Worm (Caenorhabditis elegans) whole organism, mixed stage, embryonic: ENCODE data around the gene C46A5.1.

Source experiments
- M03D4.4 ChIP-seq: sonication (generic microtip); optimal IDR thresholded peaks from 2 replicates; lab custom pipeline; 2017; ENCODE audit warnings: mild to moderate bottlenecking, missing genetic modification characterization, missing compliant biosample characterization
- bed-3 ChIP-seq: fragments of 200-800 bp; sonication (Bioruptor generic); optimal IDR thresholded peaks from 3 replicates; lab custom pipeline; 2018; ENCODE audit warnings: mild to moderate bottlenecking, missing genetic modification characterization, moderate library complexity, missing compliant biosample characterization
- blmp-1 ChIP-seq: fragments of 150-350 bp; optimal IDR thresholded peaks from 2 replicates; lab custom pipeline; 2014; ENCODE audit warnings: missing biosample characterization, missing genetic modification characterization
- ceh-39 ChIP-seq: fragments of 150-350 bp; optimal IDR thresholded peaks from 2 replicates; lab custom pipeline; 2014; ENCODE audit warnings: missing biosample characterization, missing genetic modification characterization
- ceh-43 ChIP-seq: fragments of 200-800 bp; sonication (Bioruptor generic); optimal IDR thresholded peaks from 2 replicates; lab custom pipeline; 2018; ENCODE audit warnings: mild to moderate bottlenecking, missing genetic modification characterization, moderate library complexity, missing compliant biosample characterization
- ceh-83 ChIP-seq: fragments of 200-800 bp; sonication (Bioruptor generic); optimal IDR thresholded peaks from 2 replicates; lab custom pipeline; 2018; ENCODE audit warnings: mild to moderate bottlenecking, missing genetic modification characterization, missing compliant biosample characterization
- ces-1 ChIP-seq: fragments of 150-350 bp; optimal IDR thresholded peaks from 2 replicates; lab custom pipeline; 2014; ENCODE audit warnings: missing biosample characterization, missing genetic modification reagents, missing genetic modification characterization
- cnd-1 ChIP-seq: fragments of 200-800 bp; sonication (Bioruptor generic); optimal IDR thresholded peaks from 2 replicates; lab custom pipeline; 2018; ENCODE audit warnings: mild to moderate bottlenecking, missing genetic modification characterization, missing compliant biosample characterization
- drap-1 ChIP-seq: fragments of 200-800 bp; sonication (Bioruptor generic); optimal IDR thresholded peaks from 3 replicates; lab custom pipeline; 2018; ENCODE audit warnings: mild to moderate bottlenecking, missing genetic modification characterization, missing compliant biosample characterization
- elt-1 ChIP-seq: sonication (generic microtip); optimal IDR thresholded peaks from 2 replicates; lab custom pipeline; 2017; ENCODE audit warnings: missing genetic modification characterization, mild to moderate bottlenecking, missing compliant biosample characterization, antibody characterized with exemption, moderate library complexity, borderline replicate concordance; ENCODE audit not compliant: insufficient read depth
- elt-3 ChIP-seq: fragments of 150-350 bp; optimal IDR thresholded peaks from 2 replicates; lab custom pipeline; 2014; ENCODE audit warnings: missing biosample characterization, missing genetic modification characterization
- flh-1 ChIP-seq: fragments of 200-800 bp; sonication (Bioruptor generic); optimal IDR thresholded peaks from 2 replicates; lab custom pipeline; 2018; ENCODE audit warnings: mild to moderate bottlenecking, missing genetic modification characterization, moderate library complexity, missing compliant biosample characterization
- ham-2 ChIP-seq: fragments of 200-800 bp; sonication (Bioruptor generic); optimal IDR thresholded peaks from 2 replicates; lab custom pipeline; 2018; ENCODE audit warnings: mild to moderate bottlenecking, missing genetic modification characterization, missing compliant biosample characterization
- hlh-1 ChIP-seq: fragments of 150-350 bp; optimal IDR thresholded peaks from 2 replicates; lab custom pipeline; 2014; ENCODE audit warnings: missing biosample characterization, missing genetic modification reagents, missing genetic modification characterization
- lin-13 ChIP-seq: fragments of 150-350 bp; optimal IDR thresholded peaks from 2 replicates; lab custom pipeline; 2014; ENCODE audit warnings: missing biosample characterization, missing genetic modification characterization
- lin-32 ChIP-seq: fragments of 200-800 bp; sonication (Bioruptor generic); optimal IDR thresholded peaks from 2 replicates; lab custom pipeline; 2018; ENCODE audit warnings: mild to moderate bottlenecking, missing genetic modification characterization, missing compliant biosample characterization
- lsy-2 ChIP-seq: fragments of 150-350 bp; optimal IDR thresholded peaks from 2 replicates; lab custom pipeline; 2014; ENCODE audit warnings: missing biosample characterization, missing genetic modification characterization
- mab-5 ChIP-seq: fragments of 150-350 bp; optimal IDR thresholded peaks from 2 replicates; lab custom pipeline; 2014; ENCODE audit warnings: missing biosample characterization, missing genetic modification characterization
- mep-1 ChIP-seq: fragments of 150-350 bp; optimal IDR thresholded peaks from 2 replicates; lab custom pipeline; 2017; ENCODE audit warnings: missing biosample characterization, missing genetic modification reagents, missing genetic modification characterization, inconsistent platforms
- mls-2 ChIP-seq: sonication (generic microtip); optimal IDR thresholded peaks from 2 replicates; lab custom pipeline; 2016; ENCODE audit warnings: mild to moderate bottlenecking, missing genetic modification characterization, moderate library complexity, missing compliant biosample characterization
- nhr-12 ChIP-seq: fragments of 150-350 bp; optimal IDR thresholded peaks from 2 replicates; lab custom pipeline; 2014; ENCODE audit warnings: missing biosample characterization, missing genetic modification characterization
- nhr-2 ChIP-seq: fragments of 150-350 bp; optimal IDR thresholded peaks from 2 replicates; lab custom pipeline; 2014; ENCODE audit warnings: missing biosample characterization, missing genetic modification characterization
- nhr-237 ChIP-seq: fragments of 150-350 bp; optimal IDR thresholded peaks from 2 replicates; lab custom pipeline; 2014; ENCODE audit warnings: missing biosample characterization, missing genetic modification characterization
- nhr-28 ChIP-seq: fragments of 150-350 bp; optimal IDR thresholded peaks from 2 replicates; lab custom pipeline; 2014; ENCODE audit warnings: missing biosample characterization, missing genetic modification characterization
- nhr-76 ChIP-seq: sonication (generic microtip); optimal IDR thresholded peaks from 2 replicates; lab custom pipeline; 2017; ENCODE audit warnings: missing biosample characterization, missing genetic modification characterization
- pha-4 ChIP-seq: fragments of 150-350 bp; optimal IDR thresholded peaks from 2 replicates; lab custom pipeline; 2018; ENCODE audit warnings: missing biosample characterization, missing genetic modification reagents, missing genetic modification characterization
- sem-2 ChIP-seq: fragments of 200-800 bp; sonication (Bioruptor generic); optimal IDR thresholded peaks from 2 replicates; lab custom pipeline; 2018; ENCODE audit warnings: mild to moderate bottlenecking, missing genetic modification characterization, missing compliant biosample characterization
- snpc-4 ChIP-seq: fragments of 150-350 bp; optimal IDR thresholded peaks from 2 replicates; lab custom pipeline; 2014; ENCODE audit warnings: missing biosample characterization, missing genetic modification characterization
- sptf-1 ChIP-seq: sonication (generic microtip); optimal IDR thresholded peaks from 2 replicates; lab custom pipeline; 2017; ENCODE audit warnings: mild to moderate bottlenecking, missing genetic modification characterization, moderate library complexity, missing compliant biosample characterization
- tbx-8 ChIP-seq: fragments of 200-800 bp; sonication (Bioruptor generic); optimal IDR thresholded peaks from 2 replicates; lab custom pipeline; 2018; ENCODE audit warnings: mild to moderate bottlenecking, missing genetic modification characterization, moderate library complexity, missing compliant biosample characterization
- unc-120 ChIP-seq: sonication (generic microtip); optimal IDR thresholded peaks from 2 replicates; lab custom pipeline; 2017; ENCODE audit warnings: missing genetic modification characterization, missing compliant biosample characterization; ENCODE audit not compliant: poor library complexity, severe bottlenecking
- unc-39 ChIP-seq: fragments of 150-350 bp; optimal IDR thresholded peaks from 2 replicates; lab custom pipeline; 2014; ENCODE audit warnings: missing biosample characterization, missing genetic modification characterization
- unc-62 ChIP-seq: fragments of 150-350 bp; optimal IDR thresholded peaks from 2 replicates; lab custom pipeline; 2014; ENCODE audit warnings: missing biosample characterization, missing genetic modification reagents, missing genetic modification characterization
- zip-8 ChIP-seq: fragments of 150-350 bp; optimal IDR thresholded peaks from 2 replicates; lab custom pipeline; 2014; ENCODE audit warnings: missing biosample characterization, missing genetic modification characterization
- ztf-11 ChIP-seq: fragments of 150-350 bp; optimal IDR thresholded peaks from 2 replicates; lab custom pipeline; 2014; ENCODE audit warnings: missing biosample characterization, missing genetic modification characterization

C46A5.1 gene

ce11 chrIV:7778865-7779264 is 15.1 kb downstream of the C46A5.1 start, which contains the start of gene rpap-3:
rpap-3 (minus strand) TSS chrIV:7778965.
- TF ChIP-seq mab-5: no peak
- TF ChIP-seq bed-3: no peak
- TF ChIP-seq elt-1 (tag; lab: Kevin White, UChicago): no peak
- no peak for TF ChIP-seq nhr-12 (tag; lab: Kevin White, UChicago)
- no peak for TF ChIP-seq lin-32
- no peak for TF ChIP-seq unc-120 (tag; lab: Kevin White, UChicago)
- no peak for TF ChIP-seq sptf-1 (tag; lab: Kevin White, UChicago)
- TF ChIP-seq lin-13 (tag; lab: Kevin White, UChicago): no peak
- TF ChIP-seq ceh-83 (GFP tag; lab: Kevin White, UChicago): no peak
- TF ChIP-seq sem-2 (GFP tag; lab: Kevin White, UChicago): no peak
- no peak for TF ChIP-seq ceh-39 (tag; lab: Kevin White, UChicago)
- TF ChIP-seq, all 35 proteins: peak for 0

ce11 chrIV:7782292-7782691 is 18.6 kb downstream of the C46A5.1 start, which contains the start of gene sec-10:
sec-10 (minus strand) TSS chrIV:7782499.
- TF ChIP-seq mab-5 (no peak), lin-13 (tag; lab: Kevin White, UChicago) (no peak), nhr-76 (no peak), elt-3 (tag; lab: Kevin White, UChicago) (no peak), sem-2 (GFP tag; lab: Kevin White, UChicago) (no peak), mls-2 (no peak), nhr-2 (no peak), mep-1 (tag; lab: Kevin White, UChicago) (no peak), blmp-1 (tag; lab: Kevin White, UChicago) (no peak), tbx-8 (GFP tag; lab: Kevin White, UChicago) (no peak)

ce11 chrIV:7783801-7784411 is 20.2 kb downstream of the C46A5.1 start, which contains the start of gene tag-321:
tag-321 (minus strand) TSS chrIV:7783851.
- TF ChIP-seq drap-1 (GFP tag; lab: Kevin White, UChicago) (no peak), elt-1 (tag; lab: Kevin White, UChicago) (no peak), nhr-28 (tag; lab: Kevin White, UChicago) (no peak), flh-1 (no peak), lin-13 (tag; lab: Kevin White, UChicago) (no peak), sptf-1 (tag; lab: Kevin White, UChicago) (no peak), tbx-8 (GFP tag; lab: Kevin White, UChicago) (no peak), unc-62 (GFP tag; lab: Kevin White, UChicago) (no peak), nhr-76 (no peak), mep-1 (tag; lab: Kevin White, UChicago) (no peak), snpc-4 (tag; lab: Kevin White, UChicago) (no peak), mab-5 (no peak), ztf-11 (tag; lab: Kevin White, UChicago) (no peak), mls-2 (no peak)

ce11 chrIV:7785506-7786065 is 21.9 kb downstream of the C46A5.1 start, which contains the start of gene tag-322:
tag-322 (minus strand) TSS chrIV:7785556.
- TF ChIP-seq blmp-1 (tag; lab: Kevin White, UChicago) (no peak), nhr-237 (tag; lab: Kevin White, UChicago) (no peak), unc-62 (GFP tag; lab: Kevin White, UChicago) (no peak), unc-39 (tag; lab: Kevin White, UChicago) (no peak), nhr-12 (tag; lab: Kevin White, UChicago) (no peak), hlh-1 (tag; lab: Kevin White, UChicago) (no peak), elt-3 (tag; lab: Kevin White, UChicago) (no peak), zip-8 (tag; lab: Kevin White, UChicago) (no peak), ces-1 (GFP tag; lab: Kevin White, UChicago) (peak; percentile 15), sptf-1 (tag; lab: Kevin White, UChicago) (no peak), lsy-2 (tag; lab: Kevin White, UChicago) (peak; percentile 41), elt-1 (tag; lab: Kevin White, UChicago) (no peak), sem-2 (GFP tag; lab: Kevin White, UChicago) (no peak), mep-1 (tag; lab: Kevin White, UChicago) (peak; percentile 64), drap-1 (GFP tag; lab: Kevin White, UChicago) (no peak), pha-4 (tag; lab: Kevin White, UChicago) (no peak), ceh-83 (GFP tag; lab: Kevin White, UChicago) (no peak), mab-5 (no peak), bed-3 (no peak), ceh-39 (tag; lab: Kevin White, UChicago) (no peak), cnd-1 (tag; lab: Kevin White, UChicago) (no peak), nhr-28 (tag; lab: Kevin White, UChicago) (no peak), tbx-8 (GFP tag; lab: Kevin White, UChicago) (no peak), mls-2 (peak; percentile 17), unc-120 (tag; lab: Kevin White, UChicago) (no peak), snpc-4 (tag; lab: Kevin White, UChicago) (no peak), lin-13 (tag; lab: Kevin White, UChicago) (no peak), nhr-2 (no peak), lin-32 (no peak), M03D4.4 (tag; lab: Kevin White, UChicago) (no peak), flh-1 (no peak), nhr-76 (no peak), ceh-43 (GFP tag; lab: Kevin White, UChicago) (no peak), ztf-11 (tag; lab: Kevin White, UChicago) (no peak), ham-2 (no peak)
- TF ChIP-seq, all 35 proteins: peak for 4
